Worm (Caenorhabditis elegans) whole organism, late embryonic: ENCODE measurements around the gene him-18.
A peak's percentile ranks its signal among the peaks of the same experiment; 100 is the strongest.

ENCODE experiments used
- C08G9.2 ChIP-seq: sonication (generic microtip); optimal IDR thresholded peaks from 2 replicates; lab custom pipeline; 2016; ENCODE audit warnings: mild to moderate bottlenecking, missing genetic modification characterization, moderate library complexity, missing compliant biosample characterization
- F13H6.1 ChIP-seq: sonication (generic microtip); optimal IDR thresholded peaks from 2 replicates; lab custom pipeline; 2016; ENCODE audit warnings: missing genetic modification characterization, missing compliant biosample characterization
- K09A11.1 ChIP-seq: sonication (generic microtip); optimal IDR thresholded peaks from 2 replicates; lab custom pipeline; 2017; ENCODE audit warnings: antibody characterized with exemption, mild to moderate bottlenecking, missing genetic modification characterization, missing compliant biosample characterization; ENCODE audit not compliant: insufficient read depth
- T23F11.4 ChIP-seq: fragments of 200-800 bp; sonication (Bioruptor generic); optimal IDR thresholded peaks from 2 replicates; lab custom pipeline; 2018; ENCODE audit warnings: mild to moderate bottlenecking, missing genetic modification characterization, missing compliant biosample characterization
- Y22D7AL.16 ChIP-seq: sonication (generic microtip); optimal IDR thresholded peaks from 2 replicates; lab custom pipeline; 2016; ENCODE audit warnings: missing genetic modification characterization, missing compliant biosample characterization
- ahr-1 ChIP-seq: sonication (generic microtip); optimal IDR thresholded peaks from 2 replicates; lab custom pipeline; 2016; ENCODE audit warnings: missing genetic modification characterization, missing compliant biosample characterization
- ama-1 ChIP-seq: fragments of 150-350 bp; optimal IDR thresholded peaks from 2 replicates; lab custom pipeline; 2014
- ceh-14 ChIP-seq: sonication (generic microtip); optimal IDR thresholded peaks from 2 replicates; lab custom pipeline; 2016; ENCODE audit warnings: missing genotype, missing genetic modification characterization, missing compliant biosample characterization
- ceh-18 ChIP-seq: sonication (generic microtip); optimal IDR thresholded peaks from 2 replicates; lab custom pipeline; 2016; ENCODE audit warnings: missing genetic modification characterization, missing compliant biosample characterization
- ceh-19 ChIP-seq: fragments of 200-800 bp; sonication (Bioruptor generic); optimal IDR thresholded peaks from 2 replicates; lab custom pipeline; 2018; ENCODE audit warnings: mild to moderate bottlenecking, missing genetic modification characterization, missing compliant biosample characterization
- ceh-2 ChIP-seq: sonication (generic microtip); optimal IDR thresholded peaks from 2 replicates; lab custom pipeline; 2016; ENCODE audit warnings: missing genotype, missing genetic modification characterization, missing compliant biosample characterization
- ceh-22 ChIP-seq: sonication (generic microtip); optimal IDR thresholded peaks from 2 replicates; lab custom pipeline; 2017; ENCODE audit warnings: missing biosample characterization, missing genetic modification characterization
- ceh-31 ChIP-seq: sonication (generic microtip); optimal IDR thresholded peaks from 2 replicates; lab custom pipeline; 2016; ENCODE audit warnings: missing genetic modification characterization, missing compliant biosample characterization
- ceh-45 ChIP-seq: fragments of 200-800 bp; sonication (Bioruptor generic); IDR thresholded peaks from 2 replicates; pipeline ENCODE4 v1.3.6; 2022; ENCODE audit warnings: missing genetic modification reagents, missing genetic modification characterization, missing compliant biosample characterization
- ceh-6 ChIP-seq: fragments of 200-800 bp; sonication (Bioruptor generic); optimal IDR thresholded peaks from 2 replicates; lab custom pipeline; 2018; ENCODE audit warnings: mild to moderate bottlenecking, missing genetic modification characterization, missing compliant biosample characterization
- ceh-9 ChIP-seq: sonication (generic microtip); optimal IDR thresholded peaks from 2 replicates; lab custom pipeline; 2016; ENCODE audit warnings: mild to moderate bottlenecking, missing genetic modification characterization, inconsistent platforms, missing compliant biosample characterization
- dve-1 ChIP-seq: sonication (generic microtip); optimal IDR thresholded peaks from 2 replicates; lab custom pipeline; 2017; ENCODE audit warnings: antibody characterized with exemption, mild to moderate bottlenecking, missing genetic modification characterization, missing compliant biosample characterization
- elt-2 ChIP-seq: sonication (generic microtip); optimal IDR thresholded peaks from 2 replicates; lab custom pipeline; 2016; ENCODE audit warnings: missing genetic modification reagents, missing genetic modification characterization, missing compliant biosample characterization
- elt-4 ChIP-seq: sonication (generic microtip); optimal IDR thresholded peaks from 2 replicates; lab custom pipeline; 2016; ENCODE audit warnings: missing genetic modification characterization, missing compliant biosample characterization
- ets-4 ChIP-seq: sonication (generic microtip); optimal IDR thresholded peaks from 2 replicates; lab custom pipeline; 2016; ENCODE audit warnings: missing genetic modification characterization, missing compliant biosample characterization
- eyg-1 ChIP-seq: sonication (generic microtip); optimal IDR thresholded peaks from 2 replicates; lab custom pipeline; 2016; ENCODE audit warnings: missing genotype, missing genetic modification characterization, missing compliant biosample characterization
- fax-1 ChIP-seq: sonication (generic microtip); optimal IDR thresholded peaks from 2 replicates; lab custom pipeline; 2016; ENCODE audit warnings: missing genotype, missing genetic modification characterization, missing compliant biosample characterization
- fkh-6 ChIP-seq: sonication (generic microtip); optimal IDR thresholded peaks from 2 replicates; lab custom pipeline; 2016; ENCODE audit warnings: missing genetic modification characterization, missing compliant biosample characterization
- gmeb-2 ChIP-seq: sonication (generic microtip); optimal IDR thresholded peaks from 2 replicates; lab custom pipeline; 2016; ENCODE audit warnings: missing genetic modification characterization, inconsistent platforms, missing compliant biosample characterization
- hlh-13 ChIP-seq: fragments of 200-800 bp; sonication (Bioruptor generic); optimal IDR thresholded peaks from 2 replicates; lab custom pipeline; 2018; ENCODE audit warnings: mild to moderate bottlenecking, missing genetic modification characterization, missing compliant biosample characterization
- hlh-6 ChIP-seq: sonication (generic microtip); optimal IDR thresholded peaks from 2 replicates; lab custom pipeline; 2016; ENCODE audit warnings: missing genotype, missing genetic modification characterization, missing compliant biosample characterization
- lim-6 ChIP-seq: sonication (generic microtip); optimal IDR thresholded peaks from 2 replicates; lab custom pipeline; 2016; ENCODE audit warnings: missing genetic modification characterization, missing compliant biosample characterization
- madf-2 ChIP-seq: sonication (generic microtip); optimal IDR thresholded peaks from 2 replicates; lab custom pipeline; 2017; ENCODE audit warnings: missing genetic modification characterization, missing compliant biosample characterization
- mec-3 ChIP-seq: sonication (generic microtip); optimal IDR thresholded peaks from 2 replicates; lab custom pipeline; 2016; ENCODE audit warnings: borderline replicate concordance, missing genetic modification characterization, missing compliant biosample characterization
- nfya-1 ChIP-seq: sonication (generic microtip); optimal IDR thresholded peaks from 2 replicates; lab custom pipeline; 2017; ENCODE audit warnings: missing genetic modification characterization, mild to moderate bottlenecking, missing compliant biosample characterization, antibody characterized with exemption, moderate library complexity
- npax-4 ChIP-seq: sonication (generic microtip); optimal IDR thresholded peaks from 2 replicates; lab custom pipeline; 2016; ENCODE audit warnings: missing genetic modification characterization, missing compliant biosample characterization
- pag-3 ChIP-seq: sonication (generic microtip); optimal IDR thresholded peaks from 2 replicates; lab custom pipeline; 2016; ENCODE audit warnings: missing compliant biosample characterization, missing genetic modification characterization, borderline replicate concordance
- pax-1 ChIP-seq: fragments of 150-350 bp; optimal IDR thresholded peaks from 2 replicates; lab custom pipeline; 2014; ENCODE audit warnings: missing biosample characterization, missing genetic modification characterization
- pha-2 ChIP-seq: sonication (generic microtip); optimal IDR thresholded peaks from 2 replicates; lab custom pipeline; 2017; ENCODE audit warnings: mild to moderate bottlenecking, missing genetic modification characterization, missing compliant biosample characterization
- ref-2 ChIP-seq: sonication (generic microtip); optimal IDR thresholded peaks from 2 replicates; lab custom pipeline; 2016; ENCODE audit warnings: missing genetic modification characterization, missing compliant biosample characterization
- sdc-2 ChIP-seq: sonication (generic microtip); optimal IDR thresholded peaks from 2 replicates; lab custom pipeline; 2016; ENCODE audit warnings: missing genotype, missing genetic modification characterization, missing compliant biosample characterization
- sox-2 ChIP-seq: fragments of 200-800 bp; sonication (Bioruptor generic); IDR thresholded peaks from 2 replicates; pipeline ENCODE4 v1.3.6; 2022; ENCODE audit warnings: missing genetic modification reagents, missing genetic modification characterization, missing compliant biosample characterization
- syd-9 ChIP-seq: sonication (generic microtip); optimal IDR thresholded peaks from 2 replicates; lab custom pipeline; 2016; ENCODE audit warnings: mild to moderate bottlenecking, missing genetic modification characterization, moderate library complexity, missing compliant biosample characterization
- tbx-2 ChIP-seq: sonication (generic microtip); optimal IDR thresholded peaks from 2 replicates; lab custom pipeline; 2016; ENCODE audit warnings: missing genetic modification characterization, missing compliant biosample characterization
- unc-3 ChIP-seq, 2 experiments: fragments of 200-800 bp in 1 of 2; sonication (Bioruptor generic) in 1 of 2; sonication (generic microtip) in 1 of 2; conservative IDR thresholded peaks in 1 of 2; optimal IDR thresholded peaks in 1 of 2; 2 replicates each; pipeline versions ENCODE4 v1.3.6 to Lab custom; 2016 to 2022; ENCODE audit warnings: missing compliant biosample characterization in 2 of 2, missing genetic modification characterization in 2 of 2, missing genetic modification reagents in 1 of 2
- unc-42 ChIP-seq: sonication (generic microtip); optimal IDR thresholded peaks from 2 replicates; lab custom pipeline; 2016; ENCODE audit warnings: missing genotype, missing genetic modification characterization, missing compliant biosample characterization
- unc-55 ChIP-seq: sonication (generic microtip); optimal IDR thresholded peaks from 2 replicates; lab custom pipeline; 2017; ENCODE audit warnings: missing biosample characterization, missing genetic modification reagents, missing genetic modification characterization
- unc-86 ChIP-seq: sonication (generic microtip); optimal IDR thresholded peaks from 2 replicates; lab custom pipeline; 2016; ENCODE audit warnings: missing genetic modification characterization, missing compliant biosample characterization
- ztf-16 ChIP-seq: sonication (generic microtip); optimal IDR thresholded peaks from 2 replicates; lab custom pipeline; 2017; ENCODE audit warnings: missing genetic modification characterization, missing compliant biosample characterization

him-18 gene

DNA sequence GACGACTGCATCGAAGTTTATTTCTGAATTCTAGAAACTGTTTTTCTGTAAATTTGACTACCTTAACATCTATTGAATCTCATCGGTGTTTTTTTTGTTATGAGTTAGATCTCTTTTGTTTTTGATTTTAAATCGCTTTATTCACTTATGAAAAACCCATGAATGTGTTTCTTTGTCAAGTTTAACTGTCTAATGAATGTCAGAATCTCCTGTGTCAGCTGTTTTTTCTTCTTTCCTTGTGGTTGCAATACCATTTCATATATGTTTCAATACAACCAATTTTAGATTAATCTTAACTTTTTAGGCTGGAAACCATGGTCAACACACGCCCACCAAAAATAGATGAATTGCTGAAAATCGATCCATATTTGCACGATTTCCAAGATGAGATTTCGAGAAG is 19.9 kb downstream of the him-18 start, which contains the start of gene T04A8.7:
T04A8.7 (plus strand) TSS at position 301 of the 400 bp plus-strand sequence.
- TF ChIP-seq ref-2 (tag; lab: Kevin White, UChicago) (no peak), hlh-6 (no peak), ama-1 (lab: Kevin White, UChicago) (no peak)

DNA sequence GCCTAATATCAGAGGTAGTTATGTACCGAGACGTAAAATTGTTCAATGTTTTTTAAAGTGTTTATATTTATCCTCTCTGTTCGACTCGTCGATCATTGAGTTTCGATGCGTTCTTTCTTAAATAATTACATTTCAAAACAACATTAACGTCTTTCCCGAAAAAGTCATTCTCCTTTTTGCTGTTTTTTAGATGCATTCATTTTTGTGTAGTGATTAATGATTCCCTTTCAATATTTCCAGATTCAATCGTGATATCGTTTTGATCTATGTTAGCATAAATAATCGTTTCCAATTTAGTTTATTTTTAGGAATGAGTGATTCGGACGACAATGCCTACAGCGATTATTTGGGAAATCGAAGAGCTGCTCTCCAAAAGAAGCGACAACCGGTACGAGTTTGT is 21.3 kb downstream of the him-18 start, which contains the start of gene T04A8.8:
T04A8.8 (plus strand) TSS at position 301 of the 400 bp plus-strand sequence.
- no peak for TF ChIP-seq Y22D7AL.16
- no peak for TF ChIP-seq eyg-1 (tag; lab: Kevin White, UChicago)
- TF ChIP-seq F13H6.1 (tag; lab: Kevin White, UChicago) = no peak
- no peak for TF ChIP-seq ref-2 (tag; lab: Kevin White, UChicago)
- no peak for TF ChIP-seq npax-4 (tag; lab: Kevin White, UChicago)
- TF ChIP-seq mec-3 (tag; lab: Kevin White, UChicago) = no peak
- no peak for TF ChIP-seq pag-3 (tag; lab: Kevin White, UChicago)
- TF ChIP-seq dve-1 (tag; lab: Kevin White, UChicago) = no peak
- no peak for TF ChIP-seq unc-3 (GFP tag; conservative IDR thresholded peaks at IDR 0.05; lab: Robert Waterston, UW)
- TF ChIP-seq unc-3 (tag; optimal IDR thresholded peaks at IDR 0.05; lab: Kevin White, UChicago) = no peak
- no peak for TF ChIP-seq ama-1 (lab: Kevin White, UChicago)
- no peak for TF ChIP-seq sox-2
- TF ChIP-seq ahr-1 (tag; lab: Kevin White, UChicago) = no peak
- TF ChIP-seq gmeb-2 (tag; lab: Kevin White, UChicago) = no peak

DNA sequence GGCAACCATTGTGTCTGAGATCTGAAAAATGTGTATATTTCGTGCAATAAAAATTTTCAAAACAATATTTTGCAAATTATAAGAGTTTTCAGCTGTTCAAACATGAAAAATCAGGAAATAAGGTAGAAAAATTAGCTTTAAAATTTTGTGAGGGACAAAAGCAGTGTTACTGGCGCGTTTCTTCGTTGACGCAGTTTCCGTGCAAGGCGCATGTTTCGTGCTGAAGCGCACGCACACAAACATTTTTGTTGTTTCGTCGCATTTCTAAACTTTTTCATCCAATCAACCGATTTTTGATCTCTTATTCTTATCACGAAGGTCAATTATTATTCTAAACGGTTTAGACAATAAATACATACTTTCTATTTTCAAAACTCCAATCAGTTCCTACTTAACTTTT is 21.7 kb downstream of the him-18 start, which contains the start of gene nifk-1:
nifk-1 (minus strand) TSS at position 27 of the 400 bp plus-strand sequence.
- TF ChIP-seq elt-2 (tag; lab: Kevin White, UChicago) = peak; percentile 63
- TF ChIP-seq ztf-16 (tag; lab: Kevin White, UChicago) = peak; percentile 5
- no peak for TF ChIP-seq lim-6 (tag; lab: Kevin White, UChicago)
- no peak for TF ChIP-seq ahr-1 (tag; lab: Kevin White, UChicago)
- TF ChIP-seq ceh-18 = peak; percentile 14
- no peak for TF ChIP-seq npax-4 (tag; lab: Kevin White, UChicago)
- TF ChIP-seq ceh-31 (tag; lab: Kevin White, UChicago) = peak; percentile 23
- TF ChIP-seq ceh-6 = no peak
- peak; percentile 29 for TF ChIP-seq unc-42 (tag; lab: Kevin White, UChicago)
- TF ChIP-seq ets-4 (tag; lab: Kevin White, UChicago) = peak; percentile 16
- no peak for TF ChIP-seq pax-1 (tag; lab: Kevin White, UChicago)
- TF ChIP-seq tbx-2 (tag; lab: Kevin White, UChicago) = peak; percentile 50
- no peak for TF ChIP-seq fax-1 (tag; lab: Kevin White, UChicago)
- TF ChIP-seq unc-55 (GFP tag; lab: Kevin White, UChicago) = no peak
- TF ChIP-seq Y22D7AL.16 = no peak
- TF ChIP-seq hlh-6 = no peak
- TF ChIP-seq nfya-1 (tag; lab: Kevin White, UChicago) = peak; percentile 70
- TF ChIP-seq ceh-45 (GFP tag; lab: Robert Waterston, UW) = no peak
- no peak for TF ChIP-seq pha-2 (tag; lab: Kevin White, UChicago)
- no peak for TF ChIP-seq ceh-22 (tag; lab: Kevin White, UChicago)
- no peak for TF ChIP-seq syd-9 (tag; lab: Kevin White, UChicago)
- no peak for TF ChIP-seq C08G9.2 (tag; lab: Kevin White, UChicago)
- no peak for TF ChIP-seq ceh-14
- TF ChIP-seq unc-3 (GFP tag; conservative IDR thresholded peaks at IDR 0.05; lab: Robert Waterston, UW) = no peak
- no peak for TF ChIP-seq unc-3 (tag; optimal IDR thresholded peaks at IDR 0.05; lab: Kevin White, UChicago)
- no peak for TF ChIP-seq elt-4

ce11 chrIII:4689595-4689994 is 25.4 kb downstream of the him-18 start:
- TF ChIP-seq hlh-13 (GFP tag; lab: Kevin White, UChicago) (peak; percentile 77), ceh-2 (tag; lab: Kevin White, UChicago) (peak; percentile 34), ceh-9 (tag; lab: Kevin White, UChicago) (peak; percentile 62), ama-1 (lab: Kevin White, UChicago) (no peak), ztf-16 (tag; lab: Kevin White, UChicago) (peak; percentile 60), tbx-2 (tag; lab: Kevin White, UChicago) (peak; percentile 74), unc-3 (GFP tag; conservative IDR thresholded peaks at IDR 0.05; lab: Robert Waterston, UW) (peak; percentile 40; the same call in 1 of the 2 replicates), unc-3 (tag; optimal IDR thresholded peaks at IDR 0.05; lab: Kevin White, UChicago) (peak; percentile 61), ceh-22 (tag; lab: Kevin White, UChicago) (no peak), ceh-19 (GFP tag; lab: Kevin White, UChicago) (peak; percentile 73), K09A11.1 (tag; lab: Kevin White, UChicago) (peak; percentile 57), sdc-2 (tag; lab: Kevin White, UChicago) (peak; percentile 62), lim-6 (tag; lab: Kevin White, UChicago) (no peak), T23F11.4 (peak; percentile 63), pha-2 (tag; lab: Kevin White, UChicago) (peak; percentile 63), unc-86 (peak; percentile 59), unc-42 (tag; lab: Kevin White, UChicago) (no peak), madf-2 (tag; lab: Kevin White, UChicago) (peak; percentile 84), fkh-6 (tag; lab: Kevin White, UChicago) (peak; percentile 81), elt-2 (tag; lab: Kevin White, UChicago) (peak; percentile 83), elt-4 (no peak), fax-1 (tag; lab: Kevin White, UChicago) (peak; percentile 70)
